Fruit fly (Drosophila melanogaster) S2 (cell line): ENCODE measurements around the gene Dad.

Experiments used
- CG8478 ChIP-seq: fragments of >200 bp; optimal IDR thresholded peaks from 2 replicates; lab custom pipeline; 2018
- CTCF ChIP-seq, 2 experiments: fragments of >200 bp; optimal IDR thresholded peaks; 2 replicates each; lab custom pipeline; 2018

dm6 chr3R:17063763-17064162 lies 10.0 kb downstream of the Dad start:
- TF ChIP-seq CG8478 (no peak), CTCF (optimal IDR thresholded peaks at IDR 0.05; lab: Kevin White, UChicago) (no peak)
